Fruit fly (Drosophila melanogaster): ENCODE results near the gene CG6225.

dm6 chr3R:12700454-12700853, 46.1 kb downstream of the CG6225 start:
- no peak for TF ChIP-seq Sin3A (optimal IDR thresholded peaks at IDR 0.05)
- no peak for TF ChIP-seq psq (optimal IDR thresholded peaks at IDR 0.05)
